Fruit fly (Drosophila melanogaster) whole organism, prepupa: ENCODE results near the gene GILT2.

ENCODE experiments used
- CG10669 ChIP-seq: fragments of 200-800 bp; sonication (Bioruptor generic); optimal IDR thresholded peaks from 3 replicates; lab custom pipeline; 2018; ENCODE audit warnings: missing biosample characterization, mild to moderate bottlenecking, missing genetic modification characterization, moderate library complexity
- CG11294 ChIP-seq: fragments of 200-800 bp; sonication (Bioruptor generic); IDR thresholded peaks from 2 replicates; pipeline ENCODE4 v1.3.6; 2022; ENCODE audit warnings: missing biosample characterization, missing genetic modification characterization
- CG11762 ChIP-seq: fragments of 200-800 bp; sonication (Bioruptor generic); optimal IDR thresholded peaks from 3 replicates; lab custom pipeline; 2016; ENCODE audit warnings: missing biosample characterization, missing genetic modification characterization; ENCODE audit not compliant: insufficient read depth
- CG11902 ChIP-seq: fragments of 200-800 bp; sonication (Bioruptor generic); optimal IDR thresholded peaks from 3 replicates; lab custom pipeline; 2016; ENCODE audit warnings: missing biosample characterization, missing genetic modification characterization
- CG15336 ChIP-seq: fragments of 200-800 bp; sonication (Bioruptor generic); IDR thresholded peaks from 2 replicates; pipeline ENCODE4 v1.3.6; 2022; ENCODE audit warnings: missing biosample characterization, missing genetic modification characterization
- CG1621 ChIP-seq: fragments of 200-800 bp; sonication (Bioruptor generic); optimal IDR thresholded peaks from 3 replicates; lab custom pipeline; 2018; ENCODE audit warnings: missing biosample characterization, mild to moderate bottlenecking, missing genetic modification characterization
- CG3032 ChIP-seq: fragments of 200-800 bp; optimal IDR thresholded peaks from 2 replicates; lab custom pipeline; 2019; ENCODE audit warnings: missing biosample characterization, mild to moderate bottlenecking, missing genetic modification characterization, moderate library complexity
- CG31627 ChIP-seq: fragments of 200-800 bp; sonication (Bioruptor generic); optimal IDR thresholded peaks from 3 replicates; lab custom pipeline; 2016; ENCODE audit warnings: missing biosample characterization, missing genetic modification characterization
- CG32006 ChIP-seq: fragments of 200-800 bp; sonication (Bioruptor generic); optimal IDR thresholded peaks from 3 replicates; lab custom pipeline; 2017; ENCODE audit warnings: missing biosample characterization, mild to moderate bottlenecking, missing genetic modification characterization
- CG34406 ChIP-seq: fragments of 200-800 bp; sonication (Bioruptor generic); optimal IDR thresholded peaks from 3 replicates; lab custom pipeline; 2016; ENCODE audit warnings: missing biosample characterization, missing genetic modification characterization
- CG3919 ChIP-seq: fragments of 200-800 bp; sonication (Bioruptor generic); optimal IDR thresholded peaks from 3 replicates; lab custom pipeline; 2016; ENCODE audit warnings: missing biosample characterization, missing genetic modification characterization
- CG4318 ChIP-seq: fragments of 200-800 bp; sonication (Bioruptor generic); optimal IDR thresholded peaks from 3 replicates; lab custom pipeline; 2017; ENCODE audit warnings: missing biosample characterization, mild to moderate bottlenecking, missing genetic modification characterization
- CG6276 ChIP-seq: fragments of 200-800 bp; sonication (Bioruptor generic); optimal IDR thresholded peaks from 2 replicates; lab custom pipeline; 2017; ENCODE audit warnings: missing biosample characterization, mild to moderate bottlenecking, missing genetic modification characterization
- CG6792 ChIP-seq: fragments of 200-800 bp; sonication (Bioruptor generic); optimal IDR thresholded peaks from 3 replicates; lab custom pipeline; 2016; ENCODE audit warnings: missing biosample characterization, missing genetic modification characterization
- CG6854 ChIP-seq: fragments of 200-800 bp; sonication (Bioruptor generic); optimal IDR thresholded peaks from 2 replicates; lab custom pipeline; 2017; ENCODE audit warnings: missing biosample characterization, mild to moderate bottlenecking, missing genetic modification characterization
- CG7368 ChIP-seq: fragments of 200-800 bp; sonication (Bioruptor generic); optimal IDR thresholded peaks from 3 replicates; lab custom pipeline; 2016; ENCODE audit warnings: missing biosample characterization, missing genetic modification characterization
- CG8119 ChIP-seq: fragments of 200-800 bp; sonication (Bioruptor generic); IDR thresholded peaks from 3 replicates; pipeline ENCODE4 v1.3.6; 2022; ENCODE audit warnings: missing biosample characterization, missing genetic modification characterization
- CG8319 ChIP-seq: fragments of 200-800 bp; sonication (Bioruptor generic); optimal IDR thresholded peaks from 3 replicates; lab custom pipeline; 2016; ENCODE audit warnings: missing biosample characterization, missing genetic modification characterization
- CG8632 ChIP-seq: fragments of 200-800 bp; sonication (Bioruptor generic); optimal IDR thresholded peaks from 3 replicates; lab custom pipeline; 2016; ENCODE audit warnings: missing biosample characterization, missing genetic modification characterization
- CG9139 ChIP-seq: fragments of 200-800 bp; sonication (Bioruptor generic); optimal IDR thresholded peaks from 3 replicates; lab custom pipeline; 2017; ENCODE audit warnings: missing biosample characterization, mild to moderate bottlenecking, missing genetic modification characterization
- Eip78C ChIP-seq: fragments of 200-800 bp; sonication (Bioruptor generic); peaks from one replicate; lab custom pipeline; 2016; ENCODE audit warnings: missing biosample characterization, missing genetic modification characterization
- Eip93F ChIP-seq: fragments of 200-800 bp; sonication (Bioruptor generic); optimal IDR thresholded peaks from 2 replicates; lab custom pipeline; 2016; ENCODE audit warnings: missing biosample characterization, mild to moderate bottlenecking, missing genetic modification characterization
- Ets96B ChIP-seq: fragments of 200-800 bp; optimal IDR thresholded peaks from 2 replicates; lab custom pipeline; 2019; ENCODE audit warnings: missing biosample characterization, mild to moderate bottlenecking, missing genetic modification characterization, moderate library complexity
- Gug ChIP-seq: fragments of 200-800 bp; sonication (Bioruptor generic); IDR thresholded peaks from 2 replicates; pipeline ENCODE4 v1.3.6; 2022; ENCODE audit warnings: missing biosample characterization, missing genetic modification characterization
- Hr38 ChIP-seq: sonication (Bioruptor generic); optimal IDR thresholded peaks from 2 replicates; lab custom pipeline; 2016; ENCODE audit warnings: missing biosample characterization, missing genetic modification characterization
- Hr39 ChIP-seq: fragments of 200-800 bp; sonication (Bioruptor generic); optimal IDR thresholded peaks from 2 replicates; lab custom pipeline; 2016; ENCODE audit warnings: missing biosample characterization, missing genetic modification characterization
- Hr4 ChIP-seq: fragments of 200-800 bp; sonication (Bioruptor generic); optimal IDR thresholded peaks from 3 replicates; lab custom pipeline; 2016; ENCODE audit warnings: missing biosample characterization, missing genetic modification characterization
- OdsH ChIP-seq: fragments of 200-800 bp; sonication (Bioruptor generic); optimal IDR thresholded peaks from 3 replicates; lab custom pipeline; 2016; ENCODE audit warnings: missing biosample characterization, missing genetic modification characterization
- Smox ChIP-seq: fragments of 200-800 bp; sonication (Bioruptor generic); optimal IDR thresholded peaks from 3 replicates; lab custom pipeline; 2016; ENCODE audit warnings: missing biosample characterization, missing genetic modification characterization
- Sox14 ChIP-seq: fragments of 200-800 bp; sonication (Bioruptor generic); optimal IDR thresholded peaks from 3 replicates; lab custom pipeline; 2016; ENCODE audit warnings: missing biosample characterization, missing genetic modification characterization
- Sox15 ChIP-seq: fragments of 200-800 bp; sonication (Bioruptor generic); optimal IDR thresholded peaks from 3 replicates; lab custom pipeline; 2016; ENCODE audit warnings: missing biosample characterization, missing genetic modification characterization
- cyc ChIP-seq: fragments of 200-800 bp; sonication (Bioruptor generic); optimal IDR thresholded peaks from 3 replicates; lab custom pipeline; 2016; ENCODE audit warnings: missing biosample characterization, missing genetic modification characterization
- dsx ChIP-seq: fragments of 200-800 bp; optimal IDR thresholded peaks from 3 replicates; lab custom pipeline; 2019; ENCODE audit warnings: missing biosample characterization, mild to moderate bottlenecking, missing genetic modification characterization, moderate library complexity; ENCODE audit not compliant: poor library complexity, severe bottlenecking
- eg ChIP-seq: fragments of 200-800 bp; sonication (Bioruptor generic); IDR thresholded peaks from 3 replicates; pipeline ENCODE4 v1.3.6; 2022; ENCODE audit warnings: missing biosample characterization, missing genetic modification characterization
- fd59A ChIP-seq: fragments of 200-800 bp; sonication (Bioruptor generic); optimal IDR thresholded peaks from 2 replicates; lab custom pipeline; 2017; ENCODE audit warnings: missing biosample characterization, mild to moderate bottlenecking, missing genetic modification characterization, missing genetic modification reagents
- fd85E ChIP-seq: fragments of 200-800 bp; sonication (Bioruptor generic); optimal IDR thresholded peaks from 3 replicates; lab custom pipeline; 2016; ENCODE audit warnings: missing biosample characterization, missing genetic modification characterization
- fkh ChIP-seq: fragments of 200-800 bp; sonication (Bioruptor generic); optimal IDR thresholded peaks from 3 replicates; lab custom pipeline; 2017; ENCODE audit warnings: missing biosample characterization, mild to moderate bottlenecking, missing genetic modification characterization, moderate library complexity
- net ChIP-seq: fragments of 200-800 bp; sonication (Bioruptor generic); optimal IDR thresholded peaks from 3 replicates; lab custom pipeline; 2016; ENCODE audit warnings: missing biosample characterization, missing genetic modification characterization
- pdm3 ChIP-seq: fragments of 200-800 bp; sonication (Bioruptor generic); optimal IDR thresholded peaks from 3 replicates; lab custom pipeline; 2016; ENCODE audit warnings: missing biosample characterization, missing genetic modification characterization
- salr ChIP-seq, 2 experiments: fragments of 200-800 bp; sonication (Bioruptor generic); optimal IDR thresholded peaks; 3 replicates each; lab custom pipeline; 2016 to 2018; ENCODE audit warnings: missing biosample characterization in 2 of 2, missing genetic modification characterization in 2 of 2, mild to moderate bottlenecking in 1 of 2
- spab ChIP-seq: fragments of 200-800 bp; sonication (Bioruptor generic); optimal IDR thresholded peaks from 2 replicates; lab custom pipeline; 2017; ENCODE audit warnings: missing biosample characterization, mild to moderate bottlenecking, missing genetic modification characterization, missing genetic modification reagents
- ss ChIP-seq, 2 experiments: fragments of 200-800 bp; sonication (Bioruptor generic); optimal IDR thresholded peaks; 2 replicates in 1 of 2; 3 replicates in 1 of 2; lab custom pipeline; 2017 to 2018; ENCODE audit warnings: mild to moderate bottlenecking in 2 of 2, missing biosample characterization in 2 of 2, missing genetic modification characterization in 2 of 2, moderate library complexity in 1 of 2
- vri ChIP-seq: fragments of 200-800 bp; sonication (Bioruptor generic); optimal IDR thresholded peaks from 3 replicates; lab custom pipeline; 2016; ENCODE audit warnings: missing biosample characterization, mild to moderate bottlenecking, missing genetic modification characterization

GILT2 gene

DNA sequence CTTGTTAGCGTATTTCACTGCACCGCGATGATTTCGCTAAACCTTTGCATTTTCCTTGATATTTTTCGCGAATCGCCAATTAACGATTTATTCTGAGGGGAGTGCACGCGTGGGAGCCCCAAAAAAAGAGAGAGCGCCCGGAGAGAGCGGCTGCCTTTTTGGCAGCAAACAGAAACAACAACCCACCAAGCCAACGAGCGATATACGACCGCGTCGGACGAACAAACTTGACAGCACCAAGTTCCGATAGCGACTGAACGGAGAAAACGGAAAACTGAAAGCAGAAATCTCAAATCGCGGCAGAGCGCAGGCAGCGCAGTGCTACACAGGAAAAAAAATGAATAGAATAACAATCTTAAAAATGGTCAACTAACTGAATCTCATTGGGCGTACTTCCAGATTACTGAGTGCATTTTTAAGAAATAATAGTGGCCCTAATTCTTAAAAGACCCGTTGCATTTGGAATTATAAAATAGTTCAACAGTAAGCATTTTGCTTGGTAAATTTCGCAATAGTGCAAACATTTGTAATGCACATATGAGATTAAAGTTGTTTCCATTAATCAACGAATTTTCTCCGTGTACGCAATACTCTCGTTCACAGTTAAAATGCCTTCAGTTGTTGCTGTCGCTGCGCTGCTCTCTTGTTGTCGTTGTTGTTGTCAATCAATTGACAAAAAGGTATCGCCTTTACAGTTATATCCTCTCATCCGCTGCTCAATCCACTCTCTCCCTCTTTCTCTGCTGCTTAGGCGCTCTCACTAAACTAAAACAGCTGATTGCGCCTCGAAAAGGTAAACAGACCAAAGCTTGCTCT is 9.1 kb upstream of the GILT2 start, which contains the start of gene CG31145 (continued):
- peak; percentile 99 for TF ChIP-seq Gug
- TF ChIP-seq Smox, result peak; percentile 100
- peak; percentile 98 for TF ChIP-seq fkh (GFP tag; lab: Kevin White, UChicago)
- peak; percentile 100 for TF ChIP-seq pdm3
- TF ChIP-seq Hr4, result peak; percentile 100
- TF ChIP-seq cyc (GFP tag; lab: Kevin White, UChicago), result peak; percentile 99
- peak; percentile 99 for TF ChIP-seq CG8319 (GFP tag; lab: Kevin White, UChicago)
- peak; percentile 99 for TF ChIP-seq CG6854
- TF ChIP-seq Hr38 (GFP tag; lab: Kevin White, UChicago), result peak; percentile 94
- peak; percentile 99 for TF ChIP-seq CG9139 (GFP tag; lab: Kevin White, UChicago)
- TF ChIP-seq OdsH (GFP tag; lab: Kevin White, UChicago), result peak; percentile 100
- TF ChIP-seq Ets96B (tag; lab: Kevin White, UChicago), result peak; percentile 99
- TF ChIP-seq CG6276 (GFP tag; lab: Kevin White, UChicago), result peak; percentile 100
- TF ChIP-seq CG6792, result peak; percentile 100

DNA sequence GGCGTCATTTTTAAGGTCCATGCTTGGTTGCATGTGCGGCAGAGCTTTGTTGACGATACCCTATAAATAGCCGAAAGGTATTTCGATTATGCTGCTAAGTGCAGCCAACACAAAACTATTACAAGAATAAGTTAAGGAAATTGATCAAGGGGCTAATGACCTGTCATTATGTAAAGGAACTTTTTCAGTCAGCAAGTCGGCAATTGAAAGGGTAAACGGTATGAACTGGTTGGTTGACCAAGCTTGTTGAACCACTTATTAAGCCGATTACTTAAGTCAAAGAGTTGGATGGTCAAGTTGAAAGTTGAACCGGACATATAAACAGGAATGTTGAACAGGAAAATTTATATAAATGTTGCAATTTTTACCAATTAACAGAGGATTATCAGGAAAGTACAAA is 5.6 kb upstream of the GILT2 start:
- TF ChIP-seq CG7368 (GFP tag; lab: Kevin White, UChicago), result peak; percentile 9
- peak; percentile 10 for TF ChIP-seq OdsH (GFP tag; lab: Kevin White, UChicago)
- peak; percentile 73 for TF ChIP-seq Eip78C (GFP tag; lab: Kevin White, UChicago)
- no peak for TF ChIP-seq Sox14 (GFP tag; lab: Kevin White, UChicago)
- peak; percentile 14 for TF ChIP-seq pdm3
- TF ChIP-seq CG8319 (GFP tag; lab: Kevin White, UChicago), result no peak
- no peak for TF ChIP-seq eg (GFP tag; lab: Robert Waterston, UW)
- no peak for TF ChIP-seq salr (GFP tag; optimal IDR thresholded peaks at IDR 0.05; lab: Kevin White, UChicago)
- peak; percentile 3 for TF ChIP-seq Hr4
- peak; percentile 7 for TF ChIP-seq Sox15 (GFP tag; lab: Kevin White, UChicago)
- TF ChIP-seq vri (GFP tag; lab: Kevin White, UChicago), result no peak
- no peak for TF ChIP-seq CG8632 (GFP tag; lab: Kevin White, UChicago)
- TF ChIP-seq CG32006 (GFP tag; lab: Kevin White, UChicago), result peak; percentile 8
- no peak for TF ChIP-seq CG31627 (GFP tag; lab: Kevin White, UChicago)
- no peak for TF ChIP-seq CG1621 (tag; lab: Kevin White, UChicago)
- TF ChIP-seq, all 60 proteins: peak for 7

DNA sequence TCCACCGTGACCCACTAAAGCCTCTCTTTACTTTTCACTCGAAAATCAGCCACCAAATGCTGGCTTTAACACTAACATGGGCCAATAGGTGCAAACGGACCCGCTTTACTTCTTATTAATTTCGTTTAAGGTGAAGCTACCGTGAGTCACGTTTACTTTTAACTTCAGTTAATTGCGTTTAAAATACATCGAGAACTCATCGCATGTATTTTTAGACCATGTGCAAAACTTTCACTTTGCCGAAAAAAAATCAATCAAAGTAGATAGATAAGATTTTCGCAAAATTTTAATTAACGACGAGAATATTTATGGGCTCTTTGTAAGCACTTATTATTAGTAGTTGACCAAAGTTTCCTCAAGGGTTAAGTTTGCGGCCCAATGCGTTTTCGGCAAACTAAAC is 4.3 kb upstream of the GILT2 start:
- TF ChIP-seq CG6276 (GFP tag; lab: Kevin White, UChicago) (no peak), Hr38 (GFP tag; lab: Kevin White, UChicago) (no peak), CG3919 (GFP tag; lab: Kevin White, UChicago) (peak; percentile 1), fd59A (GFP tag; lab: Kevin White, UChicago) (no peak), ss (GFP tag; optimal IDR thresholded peaks at IDR 0.05; lab: Kevin White, UChicago) (no peak), CG1621 (tag; lab: Kevin White, UChicago) (no peak), CG3032 (tag; lab: Kevin White, UChicago) (no peak), CG11294 (GFP tag; lab: Robert Waterston, UW) (no peak), spab (GFP tag; lab: Kevin White, UChicago) (no peak), CG4318 (no peak), CG15336 (GFP tag; lab: Robert Waterston, UW) (peak; percentile 59), cyc (GFP tag; lab: Kevin White, UChicago) (no peak), CG8119 (GFP tag; lab: Robert Waterston, UW) (peak; percentile 37; the same call in 1 of the 3 replicates), fkh (GFP tag; lab: Kevin White, UChicago) (no peak), salr (GFP tag; optimal IDR thresholded peaks at IDR 0.05; lab: Kevin White, UChicago) (no peak), OdsH (GFP tag; lab: Kevin White, UChicago) (peak; percentile 35), Eip93F (GFP tag; lab: Kevin White, UChicago) (no peak), Smox (peak; percentile 38), Hr39 (GFP tag; lab: Kevin White, UChicago) (peak; percentile 5), Gug (no peak), Sox14 (GFP tag; lab: Kevin White, UChicago) (no peak), fd85E (no peak), CG34406 (peak; percentile 44), CG11902 (GFP tag; lab: Kevin White, UChicago) (no peak), dsx (GFP tag; lab: Kevin White, UChicago) (no peak), CG32006 (GFP tag; lab: Kevin White, UChicago) (peak; percentile 58), CG6792 (peak; percentile 42), Ets96B (tag; lab: Kevin White, UChicago) (no peak), CG8632 (GFP tag; lab: Kevin White, UChicago) (peak; percentile 22), CG10669 (GFP tag; lab: Kevin White, UChicago) (no peak), CG11762 (GFP tag; lab: Kevin White, UChicago) (no peak), pdm3 (peak; percentile 35), net (GFP tag; lab: Kevin White, UChicago) (peak; percentile 37)
